Fruit fly (Drosophila melanogaster) Kc167 (cell line): ENCODE results near the gene Ptp99A.

Source experiments
- Myc ChIP-seq: fragments of >200 bp; optimal IDR thresholded peaks from 2 replicates; lab custom pipeline; 2017; ENCODE audit warnings: missing external identifiers
- insv ChIP-seq: fragments of >200 bp; optimal IDR thresholded peaks from 3 replicates; lab custom pipeline; 2018; ENCODE audit warnings: missing external identifiers

DNA sequence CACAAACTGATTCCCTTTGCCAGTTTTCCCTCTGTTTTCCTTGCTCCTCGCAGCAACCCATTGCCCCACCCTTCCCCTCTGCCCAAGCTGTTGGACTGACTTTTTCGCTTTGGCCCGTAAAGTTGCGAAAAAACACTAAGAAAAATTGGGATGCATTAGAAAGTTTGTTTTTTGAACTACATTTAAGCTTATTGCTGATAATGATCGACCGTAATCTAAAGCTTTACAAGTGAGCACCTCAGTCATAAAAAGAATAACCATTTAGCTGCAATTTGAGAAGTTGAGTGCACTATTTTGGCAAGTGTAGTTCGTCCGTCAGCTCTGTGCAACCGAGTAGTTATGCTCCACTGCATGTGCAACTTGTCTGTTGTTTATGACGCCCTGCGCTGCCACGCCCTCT lies 72.9 kb downstream of the Ptp99A start:
- TF ChIP-seq insv (lab: Kevin White, UChicago) (no peak), Myc (no peak)
